Worm (Caenorhabditis elegans) whole organism, L1 larva: ENCODE measurements around the gene Y67H2A.7.

Experiments used
- aly-2 ChIP-seq: fragments of 150-350 bp; optimal IDR thresholded peaks from 2 replicates; lab custom pipeline; 2014; ENCODE audit warnings: missing biosample characterization, missing genetic modification characterization
- blmp-1 ChIP-seq: fragments of 150-350 bp; optimal IDR thresholded peaks from 2 replicates; lab custom pipeline; 2014; ENCODE audit warnings: missing biosample characterization, missing genetic modification characterization
- mdl-1 ChIP-seq, 2 experiments: fragments of 150-350 bp; optimal IDR thresholded peaks; 2 replicates each; lab custom pipeline; 2014 to 2017; ENCODE audit warnings: missing biosample characterization in 2 of 2, missing genetic modification characterization in 2 of 2, inconsistent platforms in 1 of 2
- nhr-28 ChIP-seq: fragments of 150-350 bp; optimal IDR thresholded peaks from 2 replicates; lab custom pipeline; 2014; ENCODE audit warnings: missing biosample characterization, missing genetic modification characterization
- pax-3 ChIP-seq: fragments of 200-800 bp; sonication (Bioruptor generic); optimal IDR thresholded peaks from 2 replicates; lab custom pipeline; 2018; ENCODE audit warnings: mild to moderate bottlenecking, missing genetic modification characterization, moderate library complexity, missing compliant biosample characterization

ce11 chrIV:13356005-13356404 is 52.5 kb downstream of the Y67H2A.7 start:
- TF ChIP-seq nhr-28 (tag; lab: Kevin White, UChicago) = no peak
- no peak for TF ChIP-seq aly-2 (tag; lab: Kevin White, UChicago)
- TF ChIP-seq mdl-1 (tag; optimal IDR thresholded peaks at IDR 0.05; lab: Kevin White, UChicago) = no peak
- TF ChIP-seq blmp-1 = no peak
- no peak for TF ChIP-seq pax-3 (tag; lab: Kevin White, UChicago)
